Fruit fly (Drosophila melanogaster) whole organism, adult: ENCODE data around the gene CG10761.

Source experiments
- CG1620 ChIP-seq: fragments of 200-800 bp; sonication (Bioruptor generic); optimal IDR thresholded peaks from 2 replicates; lab custom pipeline; 2016; ENCODE audit warnings: missing biosample characterization, missing genetic modification characterization
- CG7101 ChIP-seq: fragments of 200-800 bp; sonication (Bioruptor generic); optimal IDR thresholded peaks from 2 replicates; lab custom pipeline; 2018; ENCODE audit warnings: missing biosample characterization, mild to moderate bottlenecking, missing genetic modification characterization, moderate library complexity
- Hr96 ChIP-seq: fragments of 200-800 bp; sonication (Bioruptor generic); optimal IDR thresholded peaks from 2 replicates; lab custom pipeline; 2016; ENCODE audit warnings: missing biosample characterization, missing genetic modification characterization
- bab1 ChIP-seq: fragments of 200-800 bp; sonication (Bioruptor generic); optimal IDR thresholded peaks from 3 replicates; lab custom pipeline; 2019; ENCODE audit warnings: missing biosample characterization, mild to moderate bottlenecking, missing genetic modification characterization, moderate library complexity
- cic ChIP-seq: fragments of 200-800 bp; sonication (Bioruptor generic); optimal IDR thresholded peaks from 2 replicates; lab custom pipeline; 2017; ENCODE audit warnings: missing biosample characterization, mild to moderate bottlenecking, missing genetic modification characterization, moderate library complexity
- cnc ChIP-seq, 2 experiments: fragments of >200 bp; optimal IDR thresholded peaks; 2 replicates each; lab custom pipeline; 2017
- kay ChIP-seq: fragments of 200-800 bp; sonication (Bioruptor generic); peaks from one replicate; lab custom pipeline; 2016; ENCODE audit warnings: missing biosample characterization, missing genetic modification characterization, borderline replicate concordance
- ovo ChIP-seq: fragments of 200-800 bp; sonication (Bioruptor generic); optimal IDR thresholded peaks from 2 replicates; lab custom pipeline; 2016; ENCODE audit warnings: missing biosample characterization, missing genetic modification characterization

dm6 chrX:8194559-8194958 lies 32.0 kb upstream of the CG10761 start:
- no peak for TF ChIP-seq cic (GFP tag; lab: Kevin White, UChicago)
- no peak for TF ChIP-seq CG1620 (GFP tag; lab: Kevin White, UChicago)
- no peak for TF ChIP-seq CG7101 (tag; lab: Kevin White, UChicago)
- no peak for TF ChIP-seq ovo (GFP tag; lab: Kevin White, UChicago)
- no peak for TF ChIP-seq cnc (optimal IDR thresholded peaks at IDR 0.05; lab: Kevin White, UChicago)
- no peak for TF ChIP-seq Hr96 (GFP tag; lab: Kevin White, UChicago)
- TF ChIP-seq bab1 (GFP tag; lab: Kevin White, UChicago): no peak
- TF ChIP-seq kay: no peak
